Worm (Caenorhabditis elegans): Measurements from ENCODE around the gene Y43F8C.23.

Y43F8C.23 gene

ce11 chrV:19747144-19747543 lies 35.6 kb upstream of the Y43F8C.23 start:
- no peak for TF ChIP-seq tbx-11 (GFP tag; IDR thresholded peaks at IDR 0.05)
- no peak for TF ChIP-seq flt-1 (GFP tag; IDR thresholded peaks at IDR 0.05)
- TF ChIP-seq ceh-36 (tag; optimal IDR thresholded peaks at IDR 0.05) = peak; percentile 81

DNA sequence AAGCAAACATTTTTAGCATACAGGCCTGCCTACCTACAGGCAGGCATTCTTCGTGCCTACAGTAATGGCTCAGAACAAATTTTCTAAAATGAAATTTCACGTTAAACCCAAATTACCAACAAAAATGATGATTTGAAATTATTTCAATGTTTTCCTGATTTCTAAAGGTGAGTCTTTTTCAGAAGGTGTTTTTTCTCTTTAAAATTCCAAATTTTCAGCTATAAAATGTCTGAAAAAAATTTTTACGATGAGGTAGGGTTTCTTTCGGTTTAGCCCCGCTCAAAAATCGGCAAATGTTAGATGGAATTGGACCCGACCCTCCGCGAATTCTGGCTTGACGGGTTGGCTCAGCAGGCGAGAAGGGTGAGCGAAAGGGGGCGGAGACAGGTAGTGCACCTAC lies 34.3 kb upstream of the Y43F8C.23 start, which contains the start of gene W04E12.5:
Gene W04E12.5, plus strand, starts transcription at position 301 of the 400 bp plus-strand sequence.
- no peak for TF ChIP-seq tra-4 (tag; optimal IDR thresholded peaks at IDR 0.05)

DNA sequence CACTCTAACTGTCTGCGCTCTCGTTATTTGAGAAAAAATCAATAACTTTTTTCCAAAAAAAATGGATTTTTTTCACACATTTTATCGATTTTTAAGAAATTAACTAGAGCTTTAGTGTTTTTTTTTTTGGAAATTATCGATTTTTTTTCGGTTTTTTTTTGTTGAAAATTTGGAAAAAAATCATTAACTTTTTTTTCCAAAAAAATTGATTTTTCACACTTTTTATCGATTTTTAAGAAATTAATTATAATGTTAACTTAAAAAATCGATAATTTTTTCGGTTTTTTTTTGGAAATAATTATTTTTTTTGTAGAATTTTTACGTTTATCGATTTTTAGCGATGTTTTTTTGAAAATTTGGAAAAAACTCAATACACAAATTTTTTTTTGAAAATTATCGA lies 32.7 kb upstream of the Y43F8C.23 start:
- TF ChIP-seq hmg-4 (GFP tag; optimal IDR thresholded peaks at IDR 0.05) (no peak), ets-7 (tag; optimal IDR thresholded peaks at IDR 0.05) (no peak), B0310.2 (tag; optimal IDR thresholded peaks at IDR 0.05) (no peak), hnd-1 (tag; optimal IDR thresholded peaks at IDR 0.05) (no peak), hmbx-1 (tag; optimal IDR thresholded peaks at IDR 0.05) (no peak), sea-1 (GFP tag; conservative IDR thresholded peaks at IDR 0.05) (no peak), tbx-11 (GFP tag; IDR thresholded peaks at IDR 0.05) (no peak), scrt-1 (GFP tag; IDR thresholded peaks at IDR 0.05) (no peak), flt-1 (GFP tag; IDR thresholded peaks at IDR 0.05) (no peak), pes-1 (GFP tag; IDR thresholded peaks at IDR 0.05) (no peak), aly-1 (tag; optimal IDR thresholded peaks at IDR 0.05) (no peak), ama-1 (optimal IDR thresholded peaks at IDR 0.05) (no peak), ceh-13 (GFP tag; optimal IDR thresholded peaks at IDR 0.05) (no peak), ceh-36 (tag; optimal IDR thresholded peaks at IDR 0.05) (no peak), tbx-37 (GFP tag; conservative IDR thresholded peaks at IDR 0.05) (no peak), tra-4 (tag; optimal IDR thresholded peaks at IDR 0.05) (no peak)

DNA sequence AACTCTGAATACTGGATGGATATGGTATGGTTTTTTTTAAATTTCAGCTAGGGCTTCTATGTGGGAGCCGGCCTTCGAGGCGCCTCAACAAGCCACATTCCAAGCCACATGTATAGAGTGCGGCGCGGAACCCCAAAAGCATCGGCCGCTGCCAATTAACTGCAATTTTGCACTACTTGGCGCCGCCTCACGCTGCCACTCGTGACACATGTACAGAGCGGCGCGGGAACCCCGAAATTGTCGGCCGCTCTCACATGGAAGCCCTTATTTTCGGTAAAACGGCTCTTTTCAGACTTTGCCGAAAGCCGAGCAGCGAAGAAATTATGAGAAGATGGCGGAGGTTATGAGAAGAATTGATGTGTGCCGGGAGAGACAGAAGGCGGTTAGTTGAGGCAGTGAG lies 32.2 kb upstream of the Y43F8C.23 start:
- TF ChIP-seq sea-1 (GFP tag; conservative IDR thresholded peaks at IDR 0.05) (0 out of 2 replicates have a peak, but pooled peaks have one; percentile 32), aly-1 (tag; optimal IDR thresholded peaks at IDR 0.05) (no peak)

- TF ChIP-seq tra-4 (tag; optimal IDR thresholded peaks at IDR 0.05) = no peak
- no peak for TF ChIP-seq hmg-4 (GFP tag; optimal IDR thresholded peaks at IDR 0.05)
- no peak for TF ChIP-seq aly-1 (tag; optimal IDR thresholded peaks at IDR 0.05)
- no peak for TF ChIP-seq F13C5.2 (tag; optimal IDR thresholded peaks at IDR 0.05)
- no peak for TF ChIP-seq hnd-1 (tag; optimal IDR thresholded peaks at IDR 0.05)
- TF ChIP-seq ama-1 (optimal IDR thresholded peaks at IDR 0.05) = no peak
- no peak for TF ChIP-seq sea-1 (GFP tag; conservative IDR thresholded peaks at IDR 0.05)
- TF ChIP-seq ceh-13 (GFP tag; optimal IDR thresholded peaks at IDR 0.05) = no peak
- no peak for TF ChIP-seq scrt-1 (GFP tag; IDR thresholded peaks at IDR 0.05)
- no peak for TF ChIP-seq flt-1 (GFP tag; IDR thresholded peaks at IDR 0.05)
- no peak for TF ChIP-seq tbx-11 (GFP tag; IDR thresholded peaks at IDR 0.05)
- TF ChIP-seq hmbx-1 (tag; optimal IDR thresholded peaks at IDR 0.05) = no peak
- no peak for TF ChIP-seq pes-1 (GFP tag; IDR thresholded peaks at IDR 0.05)
- TF ChIP-seq ceh-36 (tag; optimal IDR thresholded peaks at IDR 0.05) = no peak
- no peak for TF ChIP-seq B0310.2 (tag; optimal IDR thresholded peaks at IDR 0.05)
- no peak for TF ChIP-seq tbx-37 (GFP tag; conservative IDR thresholded peaks at IDR 0.05)
- no peak for TF ChIP-seq ets-7 (tag; optimal IDR thresholded peaks at IDR 0.05)
These were observed 31.8 kb upstream of the Y43F8C.23 start, which contains the start of gene W04E12.4 for ce11 chrV:19743305-19743704. TSS of gene W04E12.4 (plus strand) at chrV:19743605.

- TF ChIP-seq scrt-1 (GFP tag; IDR thresholded peaks at IDR 0.05) = no peak
- no peak for TF ChIP-seq hmbx-1 (tag; optimal IDR thresholded peaks at IDR 0.05)
- no peak for TF ChIP-seq tra-4 (tag; optimal IDR thresholded peaks at IDR 0.05)
- no peak for TF ChIP-seq sea-1 (GFP tag; conservative IDR thresholded peaks at IDR 0.05)
- no peak for TF ChIP-seq tbx-11 (GFP tag; IDR thresholded peaks at IDR 0.05)
- no peak for TF ChIP-seq F13C5.2 (tag; optimal IDR thresholded peaks at IDR 0.05)
- TF ChIP-seq hnd-1 (tag; optimal IDR thresholded peaks at IDR 0.05) = no peak
- no peak for TF ChIP-seq pes-1 (GFP tag; IDR thresholded peaks at IDR 0.05)
These were observed 30.1 kb upstream of the Y43F8C.23 start, which contains the start of gene W04E12.3 for ce11 chrV:19741651-19742050. TSS of gene W04E12.3 (plus strand) at chrV:19741951.

DNA sequence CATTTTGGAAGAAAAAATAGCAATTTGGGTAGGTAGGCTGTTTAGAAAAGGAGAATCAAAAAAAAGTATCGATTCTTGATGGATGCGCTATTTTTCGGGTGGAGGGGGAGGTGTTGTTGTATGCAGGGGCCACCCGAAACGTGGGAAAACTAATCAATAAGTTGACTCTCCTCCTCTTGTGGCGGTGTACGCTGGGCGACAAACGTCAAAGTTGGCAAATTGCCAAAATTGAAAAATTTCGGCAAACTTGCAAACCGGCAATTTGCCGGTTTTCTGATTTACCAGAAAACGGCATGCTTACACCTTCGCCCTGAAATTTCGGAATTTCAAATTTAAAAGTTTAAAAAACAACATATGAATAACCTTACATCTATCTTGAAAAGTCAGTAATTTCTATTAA lies 29.5 kb upstream of the Y43F8C.23 start, which contains the start of gene W04E12.2:
Gene W04E12.2, minus strand, starts transcription at position 101 of the 400 bp plus-strand sequence.
- TF ChIP-seq pes-1 (GFP tag; IDR thresholded peaks at IDR 0.05) (no peak), ceh-36 (tag; optimal IDR thresholded peaks at IDR 0.05) (no peak), hmg-4 (GFP tag; optimal IDR thresholded peaks at IDR 0.05) (no peak), ceh-13 (GFP tag; optimal IDR thresholded peaks at IDR 0.05) (no peak), sea-1 (GFP tag; conservative IDR thresholded peaks at IDR 0.05) (no peak), F13C5.2 (tag; optimal IDR thresholded peaks at IDR 0.05) (no peak), ets-7 (tag; optimal IDR thresholded peaks at IDR 0.05) (no peak), B0310.2 (tag; optimal IDR thresholded peaks at IDR 0.05) (no peak), aly-1 (tag; optimal IDR thresholded peaks at IDR 0.05) (no peak)

DNA sequence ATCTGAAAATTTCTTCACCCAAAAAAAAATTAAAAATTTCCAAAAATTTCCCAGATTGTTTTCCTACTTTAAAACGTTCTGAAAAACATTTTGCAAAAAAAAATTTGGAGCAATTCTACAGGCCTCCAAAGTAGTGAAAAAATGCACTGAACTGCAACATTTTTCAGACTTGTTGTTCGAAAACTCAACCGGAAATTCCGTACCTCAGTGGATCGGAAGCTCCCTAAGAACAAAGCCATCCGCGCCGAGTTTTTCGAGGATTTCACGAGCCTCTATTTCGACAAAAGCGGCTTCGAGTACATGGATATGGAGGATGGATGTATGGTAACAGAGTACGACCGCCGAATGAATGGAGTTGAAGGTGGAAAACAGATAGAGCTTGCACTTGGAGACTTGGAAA lies 26.6 kb upstream of the Y43F8C.23 start, which contains the start of gene fbxa-131:
Gene fbxa-131, plus strand, starts transcription at position 301 of the 400 bp plus-strand sequence.
- no peak for TF ChIP-seq ceh-36 (tag; optimal IDR thresholded peaks at IDR 0.05)

DNA sequence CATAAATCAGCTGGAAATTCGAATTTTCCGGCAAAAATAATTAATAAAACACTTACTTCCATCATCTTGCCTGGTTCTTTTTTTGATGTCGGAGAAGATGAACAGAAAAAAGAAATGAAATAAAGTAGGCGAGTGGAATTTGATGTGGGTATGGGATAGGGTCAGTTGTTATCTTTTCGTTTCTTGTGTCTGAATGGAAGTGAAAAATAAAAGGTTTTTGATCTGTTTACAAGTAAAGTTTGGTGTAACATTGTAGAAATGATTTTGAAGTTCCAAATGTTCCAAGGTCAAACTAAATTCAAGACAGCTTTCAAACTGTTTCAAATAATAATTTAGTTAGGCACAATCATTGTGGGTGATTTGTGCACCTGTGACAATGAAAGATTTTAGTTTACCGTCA lies 25.9 kb upstream of the Y43F8C.23 start, which contains the start of gene W04E12.7:
Gene W04E12.7, minus strand, starts transcription at position 101 of the 400 bp plus-strand sequence.
- no peak for TF ChIP-seq hmg-4 (GFP tag; optimal IDR thresholded peaks at IDR 0.05)

All from whole organism, early embryonic.